Worm (Caenorhabditis elegans): ENCODE measurements around the gene wdr-5.2.

- TF ChIP-seq ceh-36 (tag; optimal IDR thresholded peaks at IDR 0.05), result no peak
- TF ChIP-seq ama-1 (optimal IDR thresholded peaks at IDR 0.05), result no peak
- TF ChIP-seq ceh-13 (GFP tag; optimal IDR thresholded peaks at IDR 0.05), result no peak
- TF ChIP-seq F13C5.2 (tag; optimal IDR thresholded peaks at IDR 0.05), result no peak
- TF ChIP-seq flt-1 (GFP tag; IDR thresholded peaks at IDR 0.05), result no peak
- no peak for TF ChIP-seq tbx-11 (GFP tag; IDR thresholded peaks at IDR 0.05)
- TF ChIP-seq aly-1 (tag; optimal IDR thresholded peaks at IDR 0.05), result no peak
- TF ChIP-seq B0310.2 (tag; optimal IDR thresholded peaks at IDR 0.05), result no peak
Observed at ce11 chrX:14377169-14377568, 27.3 kb downstream of the wdr-5.2 start, which contains the start of gene Y60A9A.1.

All from whole organism, early embryonic.